Worm (Caenorhabditis elegans) whole organism, young adult: ENCODE data around the gene spp-27.

ENCODE experiments used
- B0261.1 ChIP-seq: sonication (generic microtip); optimal IDR thresholded peaks from 2 replicates; lab custom pipeline; 2016; ENCODE audit warnings: mild to moderate bottlenecking, missing genetic modification characterization, moderate library complexity, missing compliant biosample characterization
- B0336.3 ChIP-seq: fragments of 200-800 bp; sonication (Bioruptor generic); IDR thresholded peaks from 2 replicates; pipeline ENCODE4 v1.3.6; 2022; ENCODE audit warnings: missing genetic modification characterization, missing compliant biosample characterization
- C06A6.2 ChIP-seq: fragments of 200-800 bp; sonication (Bioruptor generic); conservative IDR thresholded peaks from 2 replicates; pipeline ENCODE4 v1.3.6; 2022; ENCODE audit warnings: missing genetic modification characterization, missing compliant biosample characterization
- C17E4.6 ChIP-seq: fragments of 200-800 bp; sonication (Bioruptor generic); IDR thresholded peaks from 2 replicates; pipeline ENCODE4 v1.3.6; 2022; ENCODE audit warnings: missing genetic modification reagents, missing genetic modification characterization, missing compliant biosample characterization
- F10E7.11 ChIP-seq: sonication (generic microtip); optimal IDR thresholded peaks from 2 replicates; lab custom pipeline; 2017; ENCODE audit warnings: mild to moderate bottlenecking, missing genetic modification characterization, moderate library complexity, missing compliant biosample characterization
- F22D6.2 ChIP-seq: sonication (generic microtip); optimal IDR thresholded peaks from 2 replicates; lab custom pipeline; 2016; ENCODE audit warnings: mild to moderate bottlenecking, missing genetic modification characterization, missing compliant biosample characterization
- F39B2.1 ChIP-seq: fragments of 200-800 bp; sonication (Bioruptor generic); IDR thresholded peaks from 2 replicates; pipeline ENCODE4 v1.3.6; 2022; ENCODE audit warnings: missing genetic modification reagents, missing genetic modification characterization, missing compliant biosample characterization
- F52B5.7 ChIP-seq: sonication (generic microtip); optimal IDR thresholded peaks from 2 replicates; lab custom pipeline; 2016; ENCODE audit warnings: mild to moderate bottlenecking, missing genetic modification characterization, missing compliant biosample characterization
- F57A8.1 ChIP-seq: fragments of 200-800 bp; sonication (Bioruptor generic); optimal IDR thresholded peaks from 2 replicates; lab custom pipeline; 2018; ENCODE audit warnings: mild to moderate bottlenecking, missing genetic modification characterization, moderate library complexity, missing compliant biosample characterization
- T07F8.4 ChIP-seq: sonication (generic microtip); optimal IDR thresholded peaks from 2 replicates; lab custom pipeline; 2016; ENCODE audit warnings: mild to moderate bottlenecking, missing genetic modification characterization, moderate library complexity, missing compliant biosample characterization
- Y56A3A.18 ChIP-seq: fragments of 200-800 bp; sonication (Bioruptor generic); IDR thresholded peaks from 2 replicates; pipeline ENCODE4 v1.3.6; 2022; ENCODE audit warnings: missing genetic modification reagents, missing genetic modification characterization, missing compliant biosample characterization
- Y67H2A.10 ChIP-seq: fragments of 200-800 bp; sonication (Bioruptor generic); conservative IDR thresholded peaks from 2 replicates; pipeline ENCODE4 v1.3.6; 2022; ENCODE audit warnings: missing genetic modification reagents, missing genetic modification characterization, missing compliant biosample characterization
- ZK185.1 ChIP-seq: sonication (generic microtip); optimal IDR thresholded peaks from 2 replicates; lab custom pipeline; 2016; ENCODE audit warnings: mild to moderate bottlenecking, missing genetic modification characterization, missing compliant biosample characterization; ENCODE audit not compliant: poor library complexity, severe bottlenecking
- atf-7 ChIP-seq: sonication (generic microtip); optimal IDR thresholded peaks from 2 replicates; lab custom pipeline; 2017; ENCODE audit warnings: mild to moderate bottlenecking, missing genetic modification characterization, missing compliant biosample characterization
- attf-5 ChIP-seq: fragments of 200-800 bp; sonication (Bioruptor generic); optimal IDR thresholded peaks from 2 replicates; lab custom pipeline; 2018; ENCODE audit warnings: mild to moderate bottlenecking, missing genetic modification characterization, missing compliant biosample characterization
- cebp-2 ChIP-seq: fragments of 200-800 bp; sonication (Bioruptor generic); IDR thresholded peaks from 2 replicates; pipeline ENCODE4 v1.3.6; 2022; ENCODE audit warnings: missing genetic modification characterization, missing compliant biosample characterization
- die-1 ChIP-seq: sonication (generic microtip); optimal IDR thresholded peaks from 2 replicates; lab custom pipeline; 2016; ENCODE audit warnings: missing genotype, mild to moderate bottlenecking, missing genetic modification characterization, missing compliant biosample characterization
- efl-1 ChIP-seq: fragments of 150-350 bp; optimal IDR thresholded peaks from 2 replicates; lab custom pipeline; 2014; ENCODE audit warnings: missing biosample characterization, missing genetic modification reagents, missing genetic modification characterization
- egl-18 ChIP-seq: fragments of 200-800 bp; sonication (Bioruptor generic); IDR thresholded peaks from 2 replicates; pipeline ENCODE4 v1.3.6; 2022; ENCODE audit warnings: missing genetic modification reagents, missing genetic modification characterization, missing compliant biosample characterization
- ets-4 ChIP-seq: fragments of 200-800 bp; sonication (Bioruptor generic); optimal IDR thresholded peaks from 2 replicates; lab custom pipeline; 2018; ENCODE audit warnings: mild to moderate bottlenecking, missing genetic modification characterization, missing compliant biosample characterization
- him-1 ChIP-seq: sonication (generic microtip); optimal IDR thresholded peaks from 2 replicates; lab custom pipeline; 2016; ENCODE audit warnings: missing genotype, missing genetic modification reagents, missing genetic modification characterization, missing compliant biosample characterization
- hmg-1.2 ChIP-seq: fragments of 200-800 bp; sonication (Bioruptor generic); IDR thresholded peaks from 2 replicates; pipeline ENCODE4 v1.3.6; 2022; ENCODE audit warnings: missing genetic modification reagents, missing genetic modification characterization, missing compliant biosample characterization
- hrde-1 ChIP-seq: sonication (generic microtip); optimal IDR thresholded peaks from 2 replicates; lab custom pipeline; 2016; ENCODE audit warnings: missing genetic modification characterization, mild to moderate bottlenecking, missing compliant biosample characterization, moderate library complexity, missing genotype, missing genetic modification reagents, borderline replicate concordance
- hsf-1 ChIP-seq: fragments of 200-800 bp; sonication (Bioruptor generic); IDR thresholded peaks from 2 replicates; pipeline ENCODE4 v1.3.6; 2022; ENCODE audit warnings: missing genetic modification reagents, missing genetic modification characterization, missing compliant biosample characterization
- lin-26 ChIP-seq: fragments of 200-800 bp; sonication (Bioruptor generic); IDR thresholded peaks from 2 replicates; pipeline ENCODE4 v1.3.6; 2022; ENCODE audit warnings: missing genetic modification reagents, missing genetic modification characterization, missing compliant biosample characterization
- lir-1 ChIP-seq: fragments of 200-800 bp; sonication (Bioruptor generic); conservative IDR thresholded peaks from 2 replicates; pipeline ENCODE4 v1.3.6; 2022; ENCODE audit warnings: missing genetic modification reagents, missing genetic modification characterization, missing compliant biosample characterization
- lsl-1 ChIP-seq: fragments of 200-800 bp; sonication (Bioruptor generic); optimal IDR thresholded peaks from 2 replicates; lab custom pipeline; 2018; ENCODE audit warnings: mild to moderate bottlenecking, missing genetic modification characterization, moderate library complexity, missing compliant biosample characterization
- madf-8 ChIP-seq: fragments of 200-800 bp; sonication (Bioruptor generic); conservative IDR thresholded peaks from 2 replicates; pipeline ENCODE4 v1.3.6; 2022; ENCODE audit warnings: missing genetic modification reagents, missing genetic modification characterization, missing compliant biosample characterization
- nfyb-1 ChIP-seq: fragments of 200-800 bp; sonication (Bioruptor generic); IDR thresholded peaks from 2 replicates; pipeline ENCODE4 v1.3.6; 2022; ENCODE audit warnings: missing genetic modification reagents, missing genetic modification characterization, missing compliant biosample characterization
- nhr-179 ChIP-seq: sonication (generic microtip); optimal IDR thresholded peaks from 2 replicates; lab custom pipeline; 2016; ENCODE audit warnings: mild to moderate bottlenecking, missing genetic modification characterization, missing compliant biosample characterization
- nhr-80 ChIP-seq: sonication (generic microtip); optimal IDR thresholded peaks from 2 replicates; lab custom pipeline; 2016; ENCODE audit warnings: missing genetic modification characterization, missing compliant biosample characterization
- nhr-90 ChIP-seq: sonication (generic microtip); optimal IDR thresholded peaks from 2 replicates; lab custom pipeline; 2016; ENCODE audit warnings: missing genotype, mild to moderate bottlenecking, missing genetic modification characterization, missing compliant biosample characterization
- pbrm-1 ChIP-seq: fragments of 200-800 bp; sonication (Bioruptor generic); IDR thresholded peaks from 2 replicates; pipeline ENCODE4 v1.3.6; 2022; ENCODE audit warnings: missing genetic modification reagents, missing genetic modification characterization, missing compliant biosample characterization
- repo-1 ChIP-seq: sonication (generic microtip); optimal IDR thresholded peaks from 2 replicates; lab custom pipeline; 2017; ENCODE audit warnings: mild to moderate bottlenecking, missing genetic modification characterization, missing compliant biosample characterization
- snpc-1.1 ChIP-seq: sonication (generic microtip); optimal IDR thresholded peaks from 2 replicates; lab custom pipeline; 2017; ENCODE audit warnings: missing genetic modification characterization, mild to moderate bottlenecking, missing compliant biosample characterization, antibody characterized with exemption, moderate library complexity, missing genotype, missing genetic modification reagents; ENCODE audit not compliant: insufficient read depth
- somi-1 ChIP-seq: fragments of 200-800 bp; sonication (Bioruptor generic); optimal IDR thresholded peaks from 2 replicates; lab custom pipeline; 2018; ENCODE audit warnings: mild to moderate bottlenecking, missing genetic modification characterization, missing compliant biosample characterization
- tbp1 ChIP-seq: fragments of 200-800 bp; sonication (Bioruptor generic); optimal IDR thresholded peaks from 2 replicates; lab custom pipeline; 2018; ENCODE audit warnings: mild to moderate bottlenecking, missing genetic modification characterization, missing compliant biosample characterization
- tlf-1 ChIP-seq: fragments of 200-800 bp; sonication (Bioruptor generic); optimal IDR thresholded peaks from 2 replicates; lab custom pipeline; 2018; ENCODE audit warnings: mild to moderate bottlenecking, missing genetic modification characterization, missing compliant biosample characterization
- unc-130 ChIP-seq: sonication (generic microtip); optimal IDR thresholded peaks from 2 replicates; lab custom pipeline; 2016; ENCODE audit warnings: missing genetic modification reagents, missing genetic modification characterization, missing compliant biosample characterization
- unc-62 ChIP-seq: fragments of 150-350 bp; optimal IDR thresholded peaks from 2 replicates; lab custom pipeline; 2014; ENCODE audit warnings: missing biosample characterization, missing genetic modification reagents, missing genetic modification characterization
- xnd-1 ChIP-seq: sonication (generic microtip); optimal IDR thresholded peaks from 2 replicates; lab custom pipeline; 2016; ENCODE audit warnings: missing genotype, missing genetic modification reagents, missing genetic modification characterization, missing compliant biosample characterization
- zfh-2 ChIP-seq: fragments of 200-800 bp; sonication (Bioruptor generic); conservative IDR thresholded peaks from 2 replicates; pipeline ENCODE4 v1.3.6; 2022; ENCODE audit warnings: missing genetic modification reagents, missing genetic modification characterization, missing compliant biosample characterization
- zim-3 ChIP-seq: sonication (generic microtip); optimal IDR thresholded peaks from 2 replicates; lab custom pipeline; 2017; ENCODE audit warnings: mild to moderate bottlenecking, missing genetic modification characterization, moderate library complexity, missing compliant biosample characterization
- ztf-25 ChIP-seq: fragments of 200-800 bp; sonication (Bioruptor generic); IDR thresholded peaks from 2 replicates; pipeline ENCODE4 v1.3.6; 2022; ENCODE audit warnings: missing genetic modification reagents, missing genetic modification characterization, missing compliant biosample characterization
- ztf-26 ChIP-seq: sonication (generic microtip); optimal IDR thresholded peaks from 2 replicates; lab custom pipeline; 2017; ENCODE audit warnings: missing genetic modification characterization, missing compliant biosample characterization

The spp-27 gene

ce11 chrV:6559585-6559984, 2.6 kb upstream of the spp-27 start (continued):
- TF ChIP-seq nhr-179 (tag; lab: Kevin White, UChicago), result no peak
- peak; percentile 31 for TF ChIP-seq snpc-1.1 (tag; lab: Kevin White, UChicago)
- peak; percentile 60 for TF ChIP-seq ets-4
- TF ChIP-seq lin-26 (GFP tag; lab: Robert Waterston, UW), result peak; percentile 94
- TF ChIP-seq madf-8, result peak; percentile 45
- TF ChIP-seq Y67H2A.10, result 0 out of 2 replicates have a peak, but pooled peaks have one; percentile 19
- no peak for TF ChIP-seq F52B5.7 (tag; lab: Kevin White, UChicago)
- TF ChIP-seq repo-1 (tag; lab: Kevin White, UChicago), result no peak
- 0 out of 2 replicates have a peak, but pooled peaks have one; percentile 24 for TF ChIP-seq hsf-1 (GFP tag; lab: Robert Waterston, UW)
- TF ChIP-seq zim-3 (tag; lab: Kevin White, UChicago), result peak; percentile 45
- TF ChIP-seq ztf-26 (tag; lab: Kevin White, UChicago), result peak; percentile 24
- peak; percentile 66 for TF ChIP-seq F57A8.1 (GFP tag; lab: Kevin White, UChicago)
- TF ChIP-seq Y56A3A.18, result 0 out of 2 replicates have a peak, but pooled peaks have one; percentile 24
- TF ChIP-seq him-1 (tag; lab: Kevin White, UChicago), result peak; percentile 71
- TF ChIP-seq ZK185.1 (tag; lab: Kevin White, UChicago), result peak; percentile 41
- no peak for TF ChIP-seq F39B2.1 (GFP tag; lab: Robert Waterston, UW)
- TF ChIP-seq hrde-1 (tag; lab: Kevin White, UChicago), result peak; percentile 70
- peak; percentile 69 for TF ChIP-seq T07F8.4 (tag; lab: Kevin White, UChicago)
- TF ChIP-seq unc-62 (GFP tag; lab: Kevin White, UChicago), result no peak
- TF ChIP-seq ztf-25 (GFP tag; lab: Robert Waterston, UW), result peak; percentile 78; the same call in 1 of the 2 replicates
- no peak for TF ChIP-seq C17E4.6 (GFP tag; lab: Robert Waterston, UW)
- no peak for TF ChIP-seq C06A6.2
- peak; percentile 9 for TF ChIP-seq atf-7 (tag; lab: Kevin White, UChicago)
- TF ChIP-seq nhr-80 (tag; lab: Kevin White, UChicago), result peak; percentile 42
- peak; percentile 65 for TF ChIP-seq hmg-1.2 (GFP tag; lab: Robert Waterston, UW)
- peak; percentile 77 for TF ChIP-seq B0261.1
- TF ChIP-seq efl-1 (GFP tag; lab: Kevin White, UChicago), result no peak
- TF ChIP-seq tbp1 (GFP tag; lab: Kevin White, UChicago), result peak; percentile 87
- TF ChIP-seq cebp-2 (GFP tag; lab: Robert Waterston, UW), result 0 out of 2 replicates have a peak, but pooled peaks have one; percentile 42
- TF ChIP-seq zfh-2, result no peak
- TF ChIP-seq attf-5 (GFP tag; lab: Kevin White, UChicago), result peak; percentile 76
- no peak for TF ChIP-seq F22D6.2 (tag; lab: Kevin White, UChicago)
- peak; percentile 43 for TF ChIP-seq lsl-1 (GFP tag; lab: Kevin White, UChicago)

- TF ChIP-seq ztf-25 (GFP tag; lab: Robert Waterston, UW) (no peak), F10E7.11 (tag; lab: Kevin White, UChicago) (no peak), egl-18 (GFP tag; lab: Robert Waterston, UW) (no peak), pbrm-1 (GFP tag; lab: Robert Waterston, UW) (no peak), nhr-90 (tag; lab: Kevin White, UChicago) (no peak), hrde-1 (tag; lab: Kevin White, UChicago) (no peak), nfyb-1 (GFP tag; lab: Robert Waterston, UW) (no peak), attf-5 (GFP tag; lab: Kevin White, UChicago) (no peak), B0336.3 (GFP tag; lab: Robert Waterston, UW) (no peak), somi-1 (GFP tag; lab: Kevin White, UChicago) (no peak), repo-1 (tag; lab: Kevin White, UChicago) (no peak), tlf-1 (no peak), xnd-1 (tag; lab: Kevin White, UChicago) (no peak), unc-130 (GFP tag; lab: Kevin White, UChicago) (no peak), lir-1 (GFP tag; lab: Robert Waterston, UW) (no peak), die-1 (no peak), F22D6.2 (tag; lab: Kevin White, UChicago) (no peak)
- TF ChIP-seq, all 124 proteins: peak for 0
Observed at ce11 chrV:6559105-6559504, 2.2 kb upstream of the spp-27 start, which contains the start of gene spp-26. TSS of gene spp-26 (minus strand) at chrV:6559205.
